Worm (Caenorhabditis elegans): ENCODE results near the gene C05G5.2.

ce11 chrX:14767813-14768212 lies 20.7 kb downstream of the C05G5.2 start:
- TF ChIP-seq ceh-40 (GFP tag; IDR thresholded peaks at IDR 0.05) (no peak), nfya-1 (tag; optimal IDR thresholded peaks at IDR 0.05; ENCODE audit: borderline replicate concordance, insufficient read depth) (no peak), lin-35 (GFP tag; optimal IDR thresholded peaks at IDR 0.05) (no peak), F57C9.4 (tag; optimal IDR thresholded peaks at IDR 0.05) (no peak), ceh-100 (GFP tag; IDR thresholded peaks at IDR 0.05) (no peak), F33H1.4 (GFP tag; IDR thresholded peaks at IDR 0.05) (no peak), mcd-1 (GFP tag; IDR thresholded peaks at IDR 0.05) (no peak), somi-1 (GFP tag; optimal IDR thresholded peaks at IDR 0.05) (no peak), F37B4.10 (GFP tag; IDR thresholded peaks at IDR 0.05) (no peak), F52B5.7 (tag; optimal IDR thresholded peaks at IDR 0.05) (no peak), pha-4 (tag; optimal IDR thresholded peaks at IDR 0.05) (no peak), athp-1 (tag; optimal IDR thresholded peaks at IDR 0.05) (no peak), rpc-1 (optimal IDR thresholded peaks at IDR 0.05) (no peak), rpc-1 (tag; optimal IDR thresholded peaks at IDR 0.05) (no peak)

All from whole organism, young adult.